Worm (Caenorhabditis elegans): ENCODE measurements around the gene eif-3.K.

DNA sequence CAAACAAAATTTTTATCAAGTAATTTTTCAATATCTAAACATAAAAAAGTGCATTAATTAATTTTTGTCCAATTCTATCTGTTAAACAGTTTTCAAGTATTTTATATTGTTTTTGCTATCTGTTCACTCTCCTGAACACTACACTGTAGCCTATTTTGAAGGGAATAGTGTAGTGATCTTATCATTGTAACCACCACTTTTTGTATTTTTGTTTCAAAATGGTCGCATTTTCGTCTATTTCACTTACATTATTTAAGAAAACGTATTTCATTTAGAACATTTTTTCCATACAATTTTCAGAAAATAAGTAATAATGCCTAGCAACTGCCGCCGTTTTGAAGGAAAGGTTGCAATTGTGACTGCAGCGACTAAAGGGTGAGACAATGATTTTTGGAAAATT, 31.5 kb upstream of the eif-3.K start, which contains the start of gene dhrs-4:
- TF ChIP-seq nhr-12 (tag; optimal IDR thresholded peaks at IDR 0.05), result no peak
- TF ChIP-seq snpc-4 (tag; optimal IDR thresholded peaks at IDR 0.05), result no peak
- no peak for TF ChIP-seq nhr-76 (tag; optimal IDR thresholded peaks at IDR 0.05)
- TF ChIP-seq sptf-1 (tag; optimal IDR thresholded peaks at IDR 0.05), result no peak
- TF ChIP-seq unc-62 (GFP tag; optimal IDR thresholded peaks at IDR 0.05), result no peak
- TF ChIP-seq nhr-28 (tag; optimal IDR thresholded peaks at IDR 0.05), result no peak
- TF ChIP-seq unc-120 (tag; optimal IDR thresholded peaks at IDR 0.05; ENCODE audit: poor library complexity, severe bottlenecking), result no peak
- no peak for TF ChIP-seq elt-3 (tag; optimal IDR thresholded peaks at IDR 0.05)
- TF ChIP-seq drap-1 (GFP tag; optimal IDR thresholded peaks at IDR 0.05), result no peak
- TF ChIP-seq unc-39 (tag; optimal IDR thresholded peaks at IDR 0.05), result no peak
- no peak for TF ChIP-seq ceh-39 (tag; optimal IDR thresholded peaks at IDR 0.05)

Measured in whole organism, mixed stage, embryonic.